Worm (Caenorhabditis elegans): Measurements from ENCODE around the gene srj-13.

srj-13 gene

DNA sequence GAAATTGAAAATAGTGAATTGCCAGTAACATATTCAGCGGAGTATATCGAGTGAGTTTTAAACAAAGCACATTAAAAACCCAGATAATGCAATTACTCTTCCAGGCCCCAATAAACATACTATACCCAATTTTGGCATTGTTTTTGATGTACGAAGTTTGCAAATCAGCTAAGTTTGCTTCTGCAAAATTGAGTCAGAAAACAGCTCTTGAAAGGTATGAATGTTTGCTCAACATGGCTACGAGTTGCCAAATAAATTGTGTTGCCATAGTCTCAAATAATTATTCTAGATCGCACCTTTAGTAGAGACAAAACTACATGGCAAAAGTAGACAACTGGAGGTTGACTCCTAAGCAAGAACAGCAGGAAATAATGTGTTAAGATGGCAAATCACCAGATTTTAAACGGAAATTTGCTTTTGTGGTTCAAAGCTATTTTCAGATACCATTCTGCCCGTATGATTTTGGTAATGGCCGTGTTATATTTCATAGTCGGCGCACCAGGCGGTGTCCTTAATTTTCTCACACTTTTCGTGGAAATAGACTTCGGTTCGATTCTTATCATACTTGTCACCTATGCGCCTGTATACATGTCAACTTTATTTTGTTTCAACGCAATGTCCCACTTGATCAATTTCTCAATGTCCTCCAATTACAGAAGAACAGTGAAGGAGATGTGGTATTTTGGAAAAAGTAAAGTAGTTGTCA, 30.1 kb downstream of the srj-13 start:
- TF ChIP-seq nhr-77 (tag; optimal IDR thresholded peaks at IDR 0.05) (no peak), nhr-23 (tag; optimal IDR thresholded peaks at IDR 0.05) (peak; percentile 6), ama-1 (optimal IDR thresholded peaks at IDR 0.05) (peak; percentile 76), lsy-12 (tag; optimal IDR thresholded peaks at IDR 0.05) (peak; percentile 24), elt-2 (tag; optimal IDR thresholded peaks at IDR 0.05) (peak; percentile 42), sea-2 (GFP tag; optimal IDR thresholded peaks at IDR 0.05) (no peak), nhr-43 (tag; optimal IDR thresholded peaks at IDR 0.05; ENCODE audit: poor library complexity, severe bottlenecking) (peak; percentile 70)

- TF ChIP-seq snpc-4 (tag; optimal IDR thresholded peaks at IDR 0.05) = peak; percentile 21
- TF ChIP-seq eor-1 (tag; optimal IDR thresholded peaks at IDR 0.05) = no peak
- peak; percentile 40 for TF ChIP-seq fkh-10 (GFP tag; optimal IDR thresholded peaks at IDR 0.05)
- peak; percentile 51 for TF ChIP-seq lin-39 (tag; optimal IDR thresholded peaks at IDR 0.05)
- no peak for TF ChIP-seq ztf-11 (tag; optimal IDR thresholded peaks at IDR 0.05)
- no peak for TF ChIP-seq nhr-25 (tag; optimal IDR thresholded peaks at IDR 0.05)
- TF ChIP-seq fos-1 (tag; optimal IDR thresholded peaks at IDR 0.05) = no peak
- peak; percentile 4 for TF ChIP-seq elt-1 (tag; optimal IDR thresholded peaks at IDR 0.05)
- peak; percentile 27 for TF ChIP-seq hmg-11 (tag; optimal IDR thresholded peaks at IDR 0.05)
- TF ChIP-seq ceh-16 (tag; optimal IDR thresholded peaks at IDR 0.05) = no peak
- TF ChIP-seq sea-2 (GFP tag; optimal IDR thresholded peaks at IDR 0.05) = no peak
- peak; percentile 74 for TF ChIP-seq elt-2 (tag; optimal IDR thresholded peaks at IDR 0.05)
- TF ChIP-seq ZK546.5 (tag; optimal IDR thresholded peaks at IDR 0.05) = no peak
- TF ChIP-seq nfya-1 (tag; optimal IDR thresholded peaks at IDR 0.05; ENCODE audit: insufficient read depth) = peak; percentile 50
- TF ChIP-seq nhr-43 (tag; optimal IDR thresholded peaks at IDR 0.05; ENCODE audit: poor library complexity, severe bottlenecking) = no peak
- TF ChIP-seq lsy-12 (tag; optimal IDR thresholded peaks at IDR 0.05) = no peak
- no peak for TF ChIP-seq zag-1 (tag; optimal IDR thresholded peaks at IDR 0.05)
- no peak for TF ChIP-seq nhr-28 (tag; optimal IDR thresholded peaks at IDR 0.05)
- TF ChIP-seq nhr-11 (tag; optimal IDR thresholded peaks at IDR 0.05) = no peak
- TF ChIP-seq ama-1 (optimal IDR thresholded peaks at IDR 0.05) = peak; percentile 42
- no peak for TF ChIP-seq fkh-2 (tag; optimal IDR thresholded peaks at IDR 0.05)
- TF ChIP-seq ztf-4 (tag; optimal IDR thresholded peaks at IDR 0.05) = no peak
- TF ChIP-seq nhr-237 (tag; optimal IDR thresholded peaks at IDR 0.05) = no peak
- no peak for TF ChIP-seq ceh-28 (tag; optimal IDR thresholded peaks at IDR 0.05)
- peak; percentile 60 for TF ChIP-seq pha-4 (tag; optimal IDR thresholded peaks at IDR 0.05)
- no peak for TF ChIP-seq nhr-67 (tag; optimal IDR thresholded peaks at IDR 0.05)
- no peak for TF ChIP-seq nhr-77 (tag; optimal IDR thresholded peaks at IDR 0.05)
- no peak for TF ChIP-seq nhr-76 (tag; optimal IDR thresholded peaks at IDR 0.05)
- no peak for TF ChIP-seq aly-2 (tag; optimal IDR thresholded peaks at IDR 0.05)
- TF ChIP-seq mml-1 (tag; optimal IDR thresholded peaks at IDR 0.05) = no peak
- TF ChIP-seq unc-62 (GFP tag; optimal IDR thresholded peaks at IDR 0.05) = no peak
- no peak for TF ChIP-seq daf-12 (tag; optimal IDR thresholded peaks at IDR 0.05)
- no peak for TF ChIP-seq ceh-9 (tag; optimal IDR thresholded peaks at IDR 0.05)
- no peak for TF ChIP-seq nhr-23 (tag; optimal IDR thresholded peaks at IDR 0.05)
- TF ChIP-seq jun-1 (tag; optimal IDR thresholded peaks at IDR 0.05) = no peak
- TF ChIP-seq skn-1 (tag; optimal IDR thresholded peaks at IDR 0.05) = peak; percentile 62
- no peak for TF ChIP-seq unc-39 (tag; optimal IDR thresholded peaks at IDR 0.05)
- no peak for TF ChIP-seq nhr-12 (tag; optimal IDR thresholded peaks at IDR 0.05)
- TF ChIP-seq R02D3.7 (tag; optimal IDR thresholded peaks at IDR 0.05) = no peak
- TF ChIP-seq egl-27 (tag; optimal IDR thresholded peaks at IDR 0.05) = no peak
- peak; percentile 9 for TF ChIP-seq lin-15B (tag; optimal IDR thresholded peaks at IDR 0.05)
- TF ChIP-seq tbx-2 (tag; optimal IDR thresholded peaks at IDR 0.05) = no peak
- TF ChIP-seq egl-5 (tag; optimal IDR thresholded peaks at IDR 0.05) = peak; percentile 69
- peak; percentile 91 for TF ChIP-seq pqm-1 (tag; optimal IDR thresholded peaks at IDR 0.05)
- TF ChIP-seq elt-3 (tag; optimal IDR thresholded peaks at IDR 0.05) = no peak
- peak; percentile 76 for TF ChIP-seq mdl-1 (tag; optimal IDR thresholded peaks at IDR 0.05)
- TF ChIP-seq ceh-82 (tag; optimal IDR thresholded peaks at IDR 0.05) = no peak
Measured at ce11 chrV:7434805-7435363, 32.4 kb downstream of the srj-13 start.

Data from whole organism, L3 larva.